Fruit fly (Drosophila melanogaster) whole organism, embryonic: ENCODE data around the gene ab.

Experiments
- Atf-2 ChIP-seq: fragments of 200-800 bp; sonication (Bioruptor generic); optimal IDR thresholded peaks from 2 replicates; lab custom pipeline; 2016; ENCODE audit warnings: missing biosample characterization, missing genetic modification characterization
- B-H2 ChIP-seq: fragments of 200-800 bp; sonication (Bioruptor generic); optimal IDR thresholded peaks from 2 replicates; lab custom pipeline; 2018; ENCODE audit warnings: missing biosample characterization, mild to moderate bottlenecking, missing genetic modification characterization
- BEAF-32 ChIP-seq: fragments of 200-800 bp; sonication (Bioruptor generic); optimal IDR thresholded peaks from 3 replicates; lab custom pipeline; 2017; ENCODE audit warnings: missing biosample characterization, missing genetic modification characterization, mild to moderate bottlenecking, moderate library complexity, missing genetic modification reagents
- Bgb ChIP-seq: fragments of 200-800 bp; sonication (Bioruptor generic); IDR thresholded peaks from 2 replicates; pipeline ENCODE4 v1.3.6; 2022; ENCODE audit warnings: missing biosample characterization, missing genetic modification characterization; ENCODE audit not compliant: partially characterized antibody
- CG11456 ChIP-seq: fragments of 200-800 bp; sonication (Bioruptor generic); IDR thresholded peaks from 3 replicates; pipeline ENCODE4 v1.3.6; 2022; ENCODE audit warnings: missing biosample characterization, missing genetic modification characterization
- CG12299 ChIP-seq: fragments of 200-800 bp; sonication (Bioruptor generic); optimal IDR thresholded peaks from 2 replicates; lab custom pipeline; 2018; ENCODE audit warnings: missing biosample characterization, mild to moderate bottlenecking, missing genetic modification characterization
- CG13775 ChIP-seq: fragments of 200-800 bp; sonication (Bioruptor generic); optimal IDR thresholded peaks from 3 replicates; lab custom pipeline; 2017; ENCODE audit warnings: missing biosample characterization, mild to moderate bottlenecking, missing genetic modification characterization
- CG16779 ChIP-seq: fragments of 200-800 bp; sonication (Bioruptor generic); IDR thresholded peaks from 2 replicates; pipeline ENCODE4 v1.3.6; 2022; ENCODE audit warnings: missing biosample characterization, missing genetic modification characterization
- CG18262 ChIP-seq: fragments of 200-800 bp; optimal IDR thresholded peaks from 3 replicates; lab custom pipeline; 2019; ENCODE audit warnings: missing biosample characterization, mild to moderate bottlenecking, missing genetic modification characterization, moderate library complexity
- CG18619 ChIP-seq: fragments of 200-800 bp; sonication (Bioruptor generic); optimal IDR thresholded peaks from 3 replicates; lab custom pipeline; 2017; ENCODE audit warnings: missing biosample characterization, mild to moderate bottlenecking, missing genetic modification characterization
- CG2120 ChIP-seq: fragments of 200-800 bp; sonication (Bioruptor generic); optimal IDR thresholded peaks from 3 replicates; lab custom pipeline; 2016; ENCODE audit warnings: missing biosample characterization, missing genetic modification characterization
- CG2678 ChIP-seq: fragments of 200-800 bp; sonication (Bioruptor generic); optimal IDR thresholded peaks from 3 replicates; lab custom pipeline; 2019; ENCODE audit warnings: missing biosample characterization, mild to moderate bottlenecking, missing genetic modification characterization, moderate library complexity
- CG3407 ChIP-seq: fragments of 200-800 bp; sonication (Bioruptor generic); optimal IDR thresholded peaks from 2 replicates; lab custom pipeline; 2018; ENCODE audit warnings: missing biosample characterization, mild to moderate bottlenecking, missing genetic modification characterization
- CG34224 ChIP-seq: fragments of 200-800 bp; sonication (Bioruptor generic); IDR thresholded peaks from 3 replicates; pipeline ENCODE4 v1.3.6; 2022; ENCODE audit warnings: missing biosample characterization, missing genetic modification characterization; ENCODE audit not compliant: partially characterized antibody
- CG3995 ChIP-seq: fragments of 200-800 bp; sonication (Bioruptor generic); optimal IDR thresholded peaks from 3 replicates; lab custom pipeline; 2016; ENCODE audit warnings: missing biosample characterization, missing genetic modification characterization
- CG42726 ChIP-seq: fragments of 200-800 bp; sonication (Bioruptor generic); IDR thresholded peaks from 2 replicates; pipeline ENCODE4 v1.3.6; 2022; ENCODE audit warnings: missing biosample characterization, missing genetic modification characterization; ENCODE audit not compliant: partially characterized antibody
- CG4360 ChIP-seq: fragments of 200-800 bp; sonication (Bioruptor generic); IDR thresholded peaks from 2 replicates; pipeline ENCODE4 v1.3.6; 2022; ENCODE audit warnings: missing biosample characterization, missing genetic modification characterization
- CG4820 ChIP-seq: fragments of 200-800 bp; sonication (Bioruptor generic); optimal IDR thresholded peaks from 3 replicates; lab custom pipeline; 2016; ENCODE audit warnings: missing biosample characterization, missing genetic modification characterization
- CG6683 ChIP-seq: fragments of 200-800 bp; sonication (Bioruptor generic); optimal IDR thresholded peaks from 2 replicates; lab custom pipeline; 2017; ENCODE audit warnings: missing biosample characterization, mild to moderate bottlenecking, missing genetic modification characterization, missing genetic modification reagents
- CG7556 ChIP-seq: fragments of 200-800 bp; sonication (Bioruptor generic); optimal IDR thresholded peaks from 2 replicates; lab custom pipeline; 2017; ENCODE audit warnings: missing biosample characterization, mild to moderate bottlenecking, missing genetic modification characterization
- Camta ChIP-seq: fragments of 200-800 bp; sonication (Bioruptor generic); optimal IDR thresholded peaks from 2 replicates; lab custom pipeline; 2016; ENCODE audit warnings: missing biosample characterization, missing genetic modification characterization
- Drgx ChIP-seq: fragments of 200-800 bp; sonication (Bioruptor generic); IDR thresholded peaks from 2 replicates; pipeline ENCODE4 v1.3.6; 2022; ENCODE audit warnings: missing biosample characterization, missing genetic modification characterization
- E2f2 ChIP-seq: fragments of 200-800 bp; sonication (Bioruptor generic); IDR thresholded peaks from 2 replicates; pipeline ENCODE4 v1.3.6; 2022; ENCODE audit warnings: missing biosample characterization, missing genetic modification characterization
- H2.0 ChIP-seq: fragments of 200-800 bp; sonication (Bioruptor generic); IDR thresholded peaks from 2 replicates; pipeline ENCODE4 v1.3.6; 2022; ENCODE audit warnings: missing biosample characterization, missing genetic modification characterization
- Myb ChIP-seq: fragments of 200-800 bp; sonication (Bioruptor generic); optimal IDR thresholded peaks from 2 replicates; lab custom pipeline; 2016; ENCODE audit warnings: missing biosample characterization, missing genetic modification characterization
- NFAT ChIP-seq: fragments of 200-800 bp; sonication (Bioruptor generic); IDR thresholded peaks from 2 replicates; pipeline ENCODE4 v1.3.6; 2022; ENCODE audit warnings: missing biosample characterization, missing genetic modification characterization
- NK7.1 ChIP-seq: fragments of 200-800 bp; sonication (Bioruptor generic); optimal IDR thresholded peaks from 3 replicates; lab custom pipeline; 2016; ENCODE audit warnings: missing biosample characterization, missing genetic modification characterization
- Rfx ChIP-seq: fragments of 200-800 bp; sonication (Bioruptor generic); IDR thresholded peaks from 2 replicates; pipeline ENCODE4 v1.3.6; 2022; ENCODE audit warnings: missing biosample characterization, missing genetic modification characterization
- TFAM ChIP-seq: fragments of 200-800 bp; sonication (Bioruptor generic); optimal IDR thresholded peaks from 2 replicates; lab custom pipeline; 2017; ENCODE audit warnings: missing biosample characterization, missing genetic modification characterization, inconsistent platforms
- ab ChIP-seq: fragments of 200-800 bp; sonication (Bioruptor generic); optimal IDR thresholded peaks from 2 replicates; lab custom pipeline; 2016; ENCODE audit warnings: missing biosample characterization, missing genetic modification characterization
- abd-A ChIP-seq: fragments of 200-800 bp; sonication (Bioruptor generic); optimal IDR thresholded peaks from 3 replicates; lab custom pipeline; 2019; ENCODE audit warnings: missing biosample characterization, mild to moderate bottlenecking, missing genetic modification characterization, moderate library complexity
- az2 ChIP-seq: fragments of 200-800 bp; sonication (Bioruptor generic); optimal IDR thresholded peaks from 3 replicates; lab custom pipeline; 2016; ENCODE audit warnings: missing biosample characterization, missing genetic modification characterization
- chinmo ChIP-seq: fragments of 200-800 bp; sonication (Bioruptor generic); IDR thresholded peaks from 4 replicates; pipeline ENCODE4 v1.3.6; 2022; ENCODE audit warnings: missing biosample characterization, missing genetic modification characterization; ENCODE audit not compliant: partially characterized antibody
- corto ChIP-seq: fragments of 200-800 bp; sonication (Bioruptor generic); optimal IDR thresholded peaks from 2 replicates; lab custom pipeline; 2016; ENCODE audit warnings: missing biosample characterization, mild to moderate bottlenecking, missing genetic modification characterization, moderate library complexity
- dpn ChIP-seq, 2 experiments: fragments of 200-800 bp; sonication (Bioruptor generic); optimal IDR thresholded peaks; 3 replicates each; lab custom pipeline; 2016; ENCODE audit warnings: missing biosample characterization in 2 of 2, missing genetic modification characterization in 2 of 2
- dysf ChIP-seq: fragments of 200-800 bp; sonication (Bioruptor generic); IDR thresholded peaks from 3 replicates; pipeline ENCODE4 v1.3.6; 2022; ENCODE audit warnings: missing biosample characterization, missing genetic modification characterization
- emc ChIP-seq: fragments of 200-800 bp; sonication (Bioruptor generic); optimal IDR thresholded peaks from 2 replicates; lab custom pipeline; 2016; ENCODE audit warnings: missing biosample characterization, missing genetic modification characterization
- gem ChIP-seq: fragments of 200-800 bp; sonication (Bioruptor generic); optimal IDR thresholded peaks from 2 replicates; lab custom pipeline; 2019; ENCODE audit warnings: missing biosample characterization, mild to moderate bottlenecking, missing genetic modification characterization, moderate library complexity
- grn ChIP-seq: fragments of 200-800 bp; sonication (Bioruptor generic); optimal IDR thresholded peaks from 3 replicates; lab custom pipeline; 2017; ENCODE audit warnings: missing biosample characterization, missing genetic modification characterization
- gro ChIP-seq: fragments of 200-800 bp; sonication (Bioruptor generic); optimal IDR thresholded peaks from 2 replicates; lab custom pipeline; 2016; ENCODE audit warnings: missing biosample characterization, missing genetic modification characterization
- h ChIP-seq: fragments of >200 bp; optimal IDR thresholded peaks from 2 replicates; lab custom pipeline; 2017
- hbn ChIP-seq: fragments of 200-800 bp; sonication (Bioruptor generic); IDR thresholded peaks from 2 replicates; pipeline ENCODE4 v1.3.6; 2022; ENCODE audit warnings: missing biosample characterization, missing genetic modification characterization; ENCODE audit not compliant: partially characterized antibody
- klu ChIP-seq: fragments of 200-800 bp; sonication (Bioruptor generic); IDR thresholded peaks from 2 replicates; pipeline ENCODE4 v1.3.6; 2022; ENCODE audit warnings: missing biosample characterization, missing genetic modification characterization
- otp ChIP-seq: fragments of 200-800 bp; sonication (Bioruptor generic); IDR thresholded peaks from 3 replicates; pipeline ENCODE4, ENCODE4 v1.3.6; 2022; ENCODE audit warnings: missing biosample characterization, missing genetic modification characterization
- p53 ChIP-seq: fragments of 200-800 bp; sonication (Bioruptor generic); optimal IDR thresholded peaks from 2 replicates; lab custom pipeline; 2016; ENCODE audit warnings: missing biosample characterization, missing genetic modification characterization
- pzg ChIP-seq: fragments of 200-800 bp; sonication (Bioruptor generic); optimal IDR thresholded peaks from 3 replicates; lab custom pipeline; 2018; ENCODE audit warnings: missing biosample characterization, mild to moderate bottlenecking, missing genetic modification characterization, moderate library complexity
- schlank ChIP-seq: fragments of 200-800 bp; sonication (Bioruptor generic); optimal IDR thresholded peaks from 2 replicates; lab custom pipeline; 2018; ENCODE audit warnings: missing biosample characterization, mild to moderate bottlenecking, missing genetic modification characterization
- sima ChIP-seq: fragments of 200-800 bp; sonication (Bioruptor generic); optimal IDR thresholded peaks from 2 replicates; lab custom pipeline; 2016; ENCODE audit warnings: missing biosample characterization, missing genetic modification characterization
- slbo ChIP-seq: fragments of 200-800 bp; sonication (Bioruptor generic); IDR thresholded peaks from 2 replicates; pipeline ENCODE4 v1.3.6; 2022; ENCODE audit warnings: missing biosample characterization, missing genetic modification characterization
- zf30C ChIP-seq: fragments of 200-800 bp; sonication (Bioruptor generic); optimal IDR thresholded peaks from 3 replicates; lab custom pipeline; 2018; ENCODE audit warnings: missing biosample characterization, mild to moderate bottlenecking, missing genetic modification characterization

Gene ab

DNA sequence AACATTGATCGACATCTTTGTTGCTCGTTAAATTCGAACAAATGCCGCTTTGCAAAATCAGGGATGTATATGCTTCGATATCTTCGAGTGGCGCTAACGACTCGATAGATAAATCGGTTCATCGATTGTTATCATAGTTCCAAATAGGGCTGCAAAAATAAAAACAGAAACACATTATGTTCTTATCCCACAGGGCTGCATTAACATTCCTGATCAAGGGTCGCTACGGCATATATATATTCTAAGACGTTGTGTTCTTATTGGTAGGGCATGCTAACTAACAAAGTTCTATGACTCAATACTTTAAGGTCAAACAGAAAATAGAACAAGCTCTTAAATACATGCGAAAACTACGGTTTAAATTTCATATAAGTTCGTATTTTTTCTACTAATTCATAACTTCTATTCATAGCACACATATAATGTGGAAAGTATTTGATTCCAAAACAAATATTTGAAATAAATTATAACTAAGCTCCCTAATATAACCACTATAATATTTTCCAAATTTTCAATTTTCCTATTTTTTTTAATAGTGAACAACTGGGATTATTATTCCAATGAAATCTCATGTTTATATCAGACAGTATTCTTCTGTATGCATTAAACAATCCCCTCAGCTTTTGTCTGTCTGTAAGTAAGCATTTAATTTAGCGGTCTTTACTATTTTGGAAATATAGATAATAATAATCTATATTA is 58.6 kb downstream of the ab start, which contains the start of gene cmet (continued):
- TF ChIP-seq CG16779 (GFP tag; lab: Robert Waterston, UW) (no peak), CG12299 (tag; lab: Kevin White, UChicago) (no peak), BEAF-32 (GFP tag; lab: Kevin White, UChicago) (peak; percentile 81), CG2120 (peak; percentile 4), chinmo (GFP tag; lab: Robert Waterston, UW) (peak; percentile 79; the same call in 2 of the 4 replicates), emc (GFP tag; lab: Kevin White, UChicago) (peak; percentile 18), CG4360 (GFP tag; lab: Robert Waterston, UW) (no peak), NFAT (GFP tag; lab: Robert Waterston, UW) (peak; percentile 60; the same call in 1 of the 2 replicates), TFAM (GFP tag; lab: Kevin White, UChicago) (no peak), pzg (GFP tag; lab: Kevin White, UChicago) (peak; percentile 88), schlank (tag; lab: Kevin White, UChicago) (no peak), dysf (GFP tag; lab: Robert Waterston, UW) (peak; percentile 60; the same call in 2 of the 3 replicates), Rfx (peak; percentile 78), Atf-2 (GFP tag; lab: Kevin White, UChicago) (peak; percentile 44), Camta (GFP tag; lab: Kevin White, UChicago) (peak; percentile 64), CG18262 (peak; percentile 67), CG11456 (peak; percentile 62), zf30C (GFP tag; lab: Kevin White, UChicago) (no peak), CG2678 (tag; lab: Kevin White, UChicago) (no peak), CG34224 (peak; percentile 92), slbo (peak; percentile 81), gem (tag; lab: Kevin White, UChicago) (peak; percentile 66), sima (no peak), CG7556 (GFP tag; lab: Kevin White, UChicago) (no peak), CG13775 (GFP tag; lab: Kevin White, UChicago) (peak; percentile 45), hbn (GFP tag; lab: Robert Waterston, UW) (peak; percentile 78), dpn (GFP tag; optimal IDR thresholded peaks at IDR 0.05; lab: Kevin White, UChicago) (peak; percentile 53 to 62), Drgx (GFP tag; lab: Robert Waterston, UW) (no peak), gro (GFP tag; lab: Kevin White, UChicago) (no peak), abd-A (tag; lab: Kevin White, UChicago) (no peak), CG42726 (peak; percentile 79), az2 (GFP tag; lab: Kevin White, UChicago) (peak; percentile 26), grn (GFP tag; lab: Kevin White, UChicago) (peak; percentile 42), B-H2 (GFP tag; lab: Kevin White, UChicago) (peak; percentile 12), corto (GFP tag; lab: Kevin White, UChicago) (no peak), Myb (GFP tag; lab: Kevin White, UChicago) (peak; percentile 74), CG6683 (GFP tag; lab: Kevin White, UChicago) (no peak), E2f2 (peak; percentile 91), CG3995 (GFP tag; lab: Kevin White, UChicago) (peak; percentile 13), Bgb (peak; percentile 98), CG18619 (GFP tag; lab: Kevin White, UChicago) (peak; percentile 45), CG3407 (no peak), otp (peak; percentile 26; the same call in 1 of the 3 replicates), NK7.1 (GFP tag; lab: Kevin White, UChicago) (no peak), H2.0 (GFP tag; lab: Robert Waterston, UW) (peak; percentile 47), ab (GFP tag; lab: Kevin White, UChicago) (peak; percentile 41), p53 (peak; percentile 46), CG4820 (peak; percentile 60), h (no peak), klu (GFP tag; lab: Robert Waterston, UW) (no peak)
